Worm (Caenorhabditis elegans): ENCODE measurements around the gene ZK792.1.
A peak's percentile ranks its signal among the peaks of the same experiment; 100 is the strongest.

The ZK792.1 gene

ce11 chrIV:11635437-11636408, 23.9 kb upstream of the ZK792.1 start, which contains the start of gene mars-1:
Gene mars-1 (minus strand): TSS chrIV:11635487.
- TF ChIP-seq tbx-37 (GFP tag; conservative IDR thresholded peaks at IDR 0.05): peak; percentile 31; the same call in 1 of the 2 replicates
- no peak for TF ChIP-seq tbx-11 (GFP tag; IDR thresholded peaks at IDR 0.05)
- TF ChIP-seq tra-4 (tag; optimal IDR thresholded peaks at IDR 0.05): no peak
- TF ChIP-seq F13C5.2 (tag; optimal IDR thresholded peaks at IDR 0.05): peak; percentile 11

- TF ChIP-seq ama-1 (optimal IDR thresholded peaks at IDR 0.05) (no peak), tbx-37 (GFP tag; conservative IDR thresholded peaks at IDR 0.05) (no peak), ceh-36 (tag; optimal IDR thresholded peaks at IDR 0.05) (no peak), hmg-4 (GFP tag; optimal IDR thresholded peaks at IDR 0.05) (no peak), tbx-11 (GFP tag; IDR thresholded peaks at IDR 0.05) (no peak), scrt-1 (GFP tag; IDR thresholded peaks at IDR 0.05) (no peak), tra-4 (tag; optimal IDR thresholded peaks at IDR 0.05) (no peak), aly-1 (tag; optimal IDR thresholded peaks at IDR 0.05) (no peak), hnd-1 (tag; optimal IDR thresholded peaks at IDR 0.05) (no peak), hmbx-1 (tag; optimal IDR thresholded peaks at IDR 0.05) (no peak)
These were observed 23.3 kb upstream of the ZK792.1 start, which contains the start of gene F58B3.6 for ce11 chrIV:11636409-11636723. Gene F58B3.6 (plus strand): TSS chrIV:11636648.

DNA sequence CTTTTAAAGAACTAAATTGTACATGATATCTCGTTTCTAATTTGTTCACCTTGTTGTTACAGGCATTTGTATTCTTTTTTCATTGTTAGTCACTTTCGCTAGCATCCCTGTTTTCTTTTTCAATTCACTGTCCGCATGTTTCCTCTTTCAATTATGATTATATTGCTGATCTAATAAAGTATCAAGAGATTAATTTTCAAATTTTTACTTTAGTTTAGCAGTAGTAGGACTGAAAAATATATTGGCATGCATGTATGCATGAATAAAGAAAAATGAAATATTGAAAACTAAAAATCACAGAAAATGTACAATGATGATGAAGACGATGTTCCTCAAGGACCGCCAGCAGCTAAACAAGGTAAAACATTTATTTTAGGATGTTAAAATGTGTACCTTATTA, 21.6 kb upstream of the ZK792.1 start, which contains the start of gene rbm-17:
Gene rbm-17 (plus strand): TSS at position 301 of the 400 bp plus-strand sequence.
- TF ChIP-seq scrt-1 (GFP tag; IDR thresholded peaks at IDR 0.05): no peak
- TF ChIP-seq hmbx-1 (tag; optimal IDR thresholded peaks at IDR 0.05): no peak
- no peak for TF ChIP-seq tbx-11 (GFP tag; IDR thresholded peaks at IDR 0.05)
- no peak for TF ChIP-seq flt-1 (GFP tag; IDR thresholded peaks at IDR 0.05)
- no peak for TF ChIP-seq ceh-13 (GFP tag; optimal IDR thresholded peaks at IDR 0.05)
- no peak for TF ChIP-seq tbx-37 (GFP tag; conservative IDR thresholded peaks at IDR 0.05)
- no peak for TF ChIP-seq ceh-36 (tag; optimal IDR thresholded peaks at IDR 0.05)
- TF ChIP-seq B0310.2 (tag; optimal IDR thresholded peaks at IDR 0.05): no peak
- no peak for TF ChIP-seq tra-4 (tag; optimal IDR thresholded peaks at IDR 0.05)
- no peak for TF ChIP-seq aly-1 (tag; optimal IDR thresholded peaks at IDR 0.05)
- no peak for TF ChIP-seq F13C5.2 (tag; optimal IDR thresholded peaks at IDR 0.05)
- no peak for TF ChIP-seq sea-1 (GFP tag; conservative IDR thresholded peaks at IDR 0.05)
- TF ChIP-seq hmg-4 (GFP tag; optimal IDR thresholded peaks at IDR 0.05): no peak
- TF ChIP-seq hnd-1 (tag; optimal IDR thresholded peaks at IDR 0.05): no peak
- TF ChIP-seq ama-1 (optimal IDR thresholded peaks at IDR 0.05): no peak
- no peak for TF ChIP-seq ets-7 (tag; optimal IDR thresholded peaks at IDR 0.05)

DNA sequence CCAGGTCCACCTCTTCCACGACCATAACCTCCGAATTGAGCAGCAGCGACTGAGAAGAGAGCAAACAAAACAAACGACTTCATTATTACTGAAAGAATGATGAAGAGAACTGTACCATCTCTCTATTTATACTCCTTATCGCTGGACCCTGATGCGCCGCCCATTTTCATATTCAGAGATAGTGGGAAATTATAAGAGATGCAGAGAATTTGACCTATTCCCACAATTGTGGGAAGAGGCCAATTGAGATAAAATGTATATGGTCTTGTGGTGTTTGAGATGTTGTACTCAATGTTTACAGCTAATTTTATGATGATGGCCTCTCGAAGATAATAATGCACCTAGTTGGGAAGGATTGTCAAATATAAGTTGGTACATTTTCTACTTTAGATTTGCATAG, 18.7 kb upstream of the ZK792.1 start, which contains the start of gene ttr-50:
Gene ttr-50 (minus strand): TSS at position 101 of the 400 bp plus-strand sequence.
- TF ChIP-seq hnd-1 (tag; optimal IDR thresholded peaks at IDR 0.05) (no peak), pes-1 (GFP tag; IDR thresholded peaks at IDR 0.05) (no peak), aly-1 (tag; optimal IDR thresholded peaks at IDR 0.05) (no peak), hmg-4 (GFP tag; optimal IDR thresholded peaks at IDR 0.05) (no peak)

DNA sequence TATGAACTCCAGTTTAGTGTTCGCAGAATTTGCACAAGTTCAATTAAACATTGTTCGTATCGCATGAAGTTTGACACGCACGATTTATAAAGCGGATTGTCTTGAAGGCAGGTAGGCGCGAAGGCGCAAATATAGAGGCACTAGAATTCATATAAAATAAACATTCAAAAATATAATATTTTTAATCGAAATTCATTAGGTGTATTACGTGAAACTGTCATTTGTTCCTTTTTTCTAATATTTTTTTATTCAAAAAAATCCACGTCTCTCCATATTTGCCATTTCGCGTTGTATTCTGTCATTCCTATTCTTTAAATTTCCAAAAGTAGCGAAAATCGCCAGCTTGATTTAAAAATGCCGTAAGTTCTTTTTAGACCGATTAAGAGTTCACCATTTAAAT, 17.8 kb upstream of the ZK792.1 start, which contains the start of gene ZK809.1:
Gene ZK809.1 (plus strand): TSS at position 301 of the 400 bp plus-strand sequence.
- TF ChIP-seq ceh-13 (GFP tag; optimal IDR thresholded peaks at IDR 0.05) (no peak), hnd-1 (tag; optimal IDR thresholded peaks at IDR 0.05) (no peak)

ce11 chrIV:11643829-11644228, 15.8 kb upstream of the ZK792.1 start, which contains the start of gene prx-2:
Gene prx-2 (plus strand): TSS chrIV:11644129.
- TF ChIP-seq tra-4 (tag; optimal IDR thresholded peaks at IDR 0.05) (no peak), pes-1 (GFP tag; IDR thresholded peaks at IDR 0.05) (no peak), B0310.2 (tag; optimal IDR thresholded peaks at IDR 0.05) (no peak), scrt-1 (GFP tag; IDR thresholded peaks at IDR 0.05) (no peak), tbx-37 (GFP tag; conservative IDR thresholded peaks at IDR 0.05) (no peak), flt-1 (GFP tag; IDR thresholded peaks at IDR 0.05) (no peak), hmbx-1 (tag; optimal IDR thresholded peaks at IDR 0.05) (no peak), hmg-4 (GFP tag; optimal IDR thresholded peaks at IDR 0.05) (no peak), hnd-1 (tag; optimal IDR thresholded peaks at IDR 0.05) (no peak), tbx-11 (GFP tag; IDR thresholded peaks at IDR 0.05) (no peak), ets-7 (tag; optimal IDR thresholded peaks at IDR 0.05) (no peak)

DNA sequence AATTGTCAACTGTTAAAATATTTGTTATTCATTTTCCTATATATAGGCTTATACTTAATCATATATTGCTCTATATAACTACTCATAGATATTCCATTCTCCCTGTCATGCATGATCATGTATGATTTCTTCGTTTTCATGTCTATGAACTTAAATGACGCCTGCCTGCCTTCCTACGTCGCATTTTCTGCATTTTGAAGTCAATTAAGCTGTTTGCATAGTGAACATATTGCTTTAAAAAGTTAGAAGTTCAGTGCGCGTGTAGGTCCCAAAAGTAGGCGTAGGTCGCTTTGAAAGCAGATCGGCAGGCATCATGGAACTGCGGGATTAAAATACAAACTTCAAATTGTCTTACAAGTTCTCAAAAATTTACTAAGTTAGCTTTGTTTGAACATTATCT, 14.9 kb upstream of the ZK792.1 start:
- no peak for TF ChIP-seq sea-1 (GFP tag; conservative IDR thresholded peaks at IDR 0.05)
- TF ChIP-seq B0310.2 (tag; optimal IDR thresholded peaks at IDR 0.05): no peak
- no peak for TF ChIP-seq ceh-13 (GFP tag; optimal IDR thresholded peaks at IDR 0.05)
- TF ChIP-seq tbx-11 (GFP tag; IDR thresholded peaks at IDR 0.05): no peak
- no peak for TF ChIP-seq hnd-1 (tag; optimal IDR thresholded peaks at IDR 0.05)
- no peak for TF ChIP-seq pes-1 (GFP tag; IDR thresholded peaks at IDR 0.05)
- TF ChIP-seq ama-1 (optimal IDR thresholded peaks at IDR 0.05): no peak
- no peak for TF ChIP-seq hmg-4 (GFP tag; optimal IDR thresholded peaks at IDR 0.05)
- no peak for TF ChIP-seq aly-1 (tag; optimal IDR thresholded peaks at IDR 0.05)
- no peak for TF ChIP-seq scrt-1 (GFP tag; IDR thresholded peaks at IDR 0.05)
- no peak for TF ChIP-seq tbx-37 (GFP tag; conservative IDR thresholded peaks at IDR 0.05)
- no peak for TF ChIP-seq hmbx-1 (tag; optimal IDR thresholded peaks at IDR 0.05)
- TF ChIP-seq ceh-36 (tag; optimal IDR thresholded peaks at IDR 0.05): no peak
- TF ChIP-seq F13C5.2 (tag; optimal IDR thresholded peaks at IDR 0.05): no peak
- TF ChIP-seq flt-1 (GFP tag; IDR thresholded peaks at IDR 0.05): no peak
- no peak for TF ChIP-seq tra-4 (tag; optimal IDR thresholded peaks at IDR 0.05)
- no peak for TF ChIP-seq ets-7 (tag; optimal IDR thresholded peaks at IDR 0.05)

ce11 chrIV:11645354-11645753, 14.3 kb upstream of the ZK792.1 start:
- TF ChIP-seq scrt-1 (GFP tag; IDR thresholded peaks at IDR 0.05): no peak
- no peak for TF ChIP-seq pes-1 (GFP tag; IDR thresholded peaks at IDR 0.05)
- TF ChIP-seq ama-1 (optimal IDR thresholded peaks at IDR 0.05): no peak
- no peak for TF ChIP-seq tbx-37 (GFP tag; conservative IDR thresholded peaks at IDR 0.05)
- TF ChIP-seq hmg-4 (GFP tag; optimal IDR thresholded peaks at IDR 0.05): no peak
- no peak for TF ChIP-seq aly-1 (tag; optimal IDR thresholded peaks at IDR 0.05)
- no peak for TF ChIP-seq flt-1 (GFP tag; IDR thresholded peaks at IDR 0.05)
- no peak for TF ChIP-seq ets-7 (tag; optimal IDR thresholded peaks at IDR 0.05)
- no peak for TF ChIP-seq tbx-11 (GFP tag; IDR thresholded peaks at IDR 0.05)
- TF ChIP-seq B0310.2 (tag; optimal IDR thresholded peaks at IDR 0.05): no peak
- no peak for TF ChIP-seq ceh-13 (GFP tag; optimal IDR thresholded peaks at IDR 0.05)
- no peak for TF ChIP-seq hmbx-1 (tag; optimal IDR thresholded peaks at IDR 0.05)
- no peak for TF ChIP-seq ceh-36 (tag; optimal IDR thresholded peaks at IDR 0.05)
- TF ChIP-seq tra-4 (tag; optimal IDR thresholded peaks at IDR 0.05): no peak
- no peak for TF ChIP-seq sea-1 (GFP tag; conservative IDR thresholded peaks at IDR 0.05)

Data from whole organism, early embryonic.